Fruit fly (Drosophila melanogaster): ENCODE data around the gene CG18273.

CG18273 gene

dm6 chrX:457803-458202 is 29.6 kb downstream of the CG18273 start (continued):
- TF ChIP-seq CG31441 (GFP tag; IDR thresholded peaks at IDR 0.05): peak; percentile 53
- TF ChIP-seq CG8924 (tag; optimal IDR thresholded peaks at IDR 0.05): peak; percentile 60
- TF ChIP-seq CG10979 (tag; optimal IDR thresholded peaks at IDR 0.05): peak; percentile 77
- peak; percentile 15 for TF ChIP-seq CG6254 (GFP tag; optimal IDR thresholded peaks at IDR 0.05)
- peak; percentile 92 for TF ChIP-seq CG15696 (tag; optimal IDR thresholded peaks at IDR 0.05)
- TF ChIP-seq dmrt11E (tag; optimal IDR thresholded peaks at IDR 0.05): peak; percentile 90
- TF ChIP-seq ac (GFP tag; optimal IDR thresholded peaks at IDR 0.05): peak; percentile 66
- no peak for TF ChIP-seq Dip3 (GFP tag; optimal IDR thresholded peaks at IDR 0.05)
- peak; percentile 25; the same call in 1 of the 3 replicates for TF ChIP-seq croc (GFP tag; conservative IDR thresholded peaks at IDR 0.05)
- TF ChIP-seq CG17829 (tag; optimal IDR thresholded peaks at IDR 0.05): peak; percentile 74
- peak; percentile 16 for TF ChIP-seq CG4820 (GFP tag; optimal IDR thresholded peaks at IDR 0.05)
- peak; percentile 68 for TF ChIP-seq CG17361 (GFP tag; IDR thresholded peaks at IDR 0.05)
- TF ChIP-seq row (GFP tag; IDR thresholded peaks at IDR 0.05): peak; percentile 52; the same call in 2 of the 3 replicates
- peak; percentile 85 for TF ChIP-seq CG9727 (GFP tag; optimal IDR thresholded peaks at IDR 0.05)
- peak; percentile 33 for TF ChIP-seq gsb-n (tag; optimal IDR thresholded peaks at IDR 0.05)
- 0 out of 2 replicates have a peak, but pooled peaks have one; percentile 11 for TF ChIP-seq CG17328 (GFP tag; IDR thresholded peaks at IDR 0.05)
- peak; percentile 33 for TF ChIP-seq fd102C (GFP tag; optimal IDR thresholded peaks at IDR 0.05)
- TF ChIP-seq scrt (GFP tag; optimal IDR thresholded peaks at IDR 0.05): no peak
- TF ChIP-seq Oli (tag; optimal IDR thresholded peaks at IDR 0.05): peak; percentile 24
- peak; percentile 79 for TF ChIP-seq CG4404 (GFP tag; IDR thresholded peaks at IDR 0.05)
- TF ChIP-seq CG10209 (GFP tag; optimal IDR thresholded peaks at IDR 0.05): peak; percentile 33
- no peak for TF ChIP-seq inv (GFP tag; IDR thresholded peaks at IDR 0.05; ENCODE audit: partially characterized antibody)
- peak; percentile 68 for TF ChIP-seq CG10267 (tag; optimal IDR thresholded peaks at IDR 0.05)
- TF ChIP-seq CG4730 (GFP tag; IDR thresholded peaks at IDR 0.05): 0 out of 2 replicates have a peak, but pooled peaks have one; percentile 18
- no peak for TF ChIP-seq Atf-2 (GFP tag; optimal IDR thresholded peaks at IDR 0.05)
- TF ChIP-seq CG33557 (GFP tag; optimal IDR thresholded peaks at IDR 0.05): peak; percentile 76
- 0 out of 2 replicates have a peak, but pooled peaks have one; percentile 17 for TF ChIP-seq ara (GFP tag; IDR thresholded peaks at IDR 0.05)
- peak; percentile 8 for TF ChIP-seq CG30431 (GFP tag; optimal IDR thresholded peaks at IDR 0.05)
- TF ChIP-seq Ssrp (tag; optimal IDR thresholded peaks at IDR 0.05): peak; percentile 34
- no peak for TF ChIP-seq Mrtf (GFP tag; IDR thresholded peaks at IDR 0.05)
- peak; percentile 50 for TF ChIP-seq CG12391 (tag; optimal IDR thresholded peaks at IDR 0.05)

dm6 chrX:456959-457358 is 30.4 kb downstream of the CG18273 start:
- TF ChIP-seq CG6791 (GFP tag; IDR thresholded peaks at IDR 0.05; ENCODE audit: partially characterized antibody): 0 out of 3 replicates have a peak, but pooled peaks have one; percentile 23
- TF ChIP-seq trem (tag; optimal IDR thresholded peaks at IDR 0.05): no peak
- TF ChIP-seq CG4424 (GFP tag; optimal IDR thresholded peaks at IDR 0.05): no peak
- no peak for TF ChIP-seq Dip3 (GFP tag; optimal IDR thresholded peaks at IDR 0.05)
- 0 out of 3 replicates have a peak, but pooled peaks have one; percentile 59 for TF ChIP-seq ase (GFP tag; IDR thresholded peaks at IDR 0.05)
- peak; percentile 42 for TF ChIP-seq HLHmδ (GFP tag; optimal IDR thresholded peaks at IDR 0.05)
- TF ChIP-seq CG6272 (GFP tag; IDR thresholded peaks at IDR 0.05): no peak
- no peak for TF ChIP-seq dmrt11E (tag; optimal IDR thresholded peaks at IDR 0.05)
- TF ChIP-seq CG17912 (GFP tag; optimal IDR thresholded peaks at IDR 0.05): no peak
- no peak for TF ChIP-seq CG2712 (tag; optimal IDR thresholded peaks at IDR 0.05)
- TF ChIP-seq hb (GFP tag; IDR thresholded peaks at IDR 0.05; ENCODE audit: partially characterized antibody): no peak
- TF ChIP-seq CG9876 (GFP tag; optimal IDR thresholded peaks at IDR 0.05): no peak
- TF ChIP-seq ac (GFP tag; optimal IDR thresholded peaks at IDR 0.05): peak; percentile 81
- TF ChIP-seq vnd (GFP tag; IDR thresholded peaks at IDR 0.05; ENCODE audit: partially characterized antibody): no peak
- no peak for TF ChIP-seq rib (GFP tag; IDR thresholded peaks at IDR 0.05)
- TF ChIP-seq Optix (GFP tag; IDR thresholded peaks at IDR 0.05): no peak
- TF ChIP-seq CG1832 (GFP tag; optimal IDR thresholded peaks at IDR 0.05): peak; percentile 63
- no peak for TF ChIP-seq MESR4 (GFP tag; optimal IDR thresholded peaks at IDR 0.05)
- peak; percentile 50 for TF ChIP-seq twi (tag; optimal IDR thresholded peaks at IDR 0.05)
- no peak for TF ChIP-seq Sox102F (GFP tag; optimal IDR thresholded peaks at IDR 0.05)
- no peak for TF ChIP-seq pzg (GFP tag; optimal IDR thresholded peaks at IDR 0.05)
- no peak for TF ChIP-seq bsh (GFP tag; optimal IDR thresholded peaks at IDR 0.05)
- TF ChIP-seq CG31441 (GFP tag; IDR thresholded peaks at IDR 0.05): no peak

All from whole organism, embryonic.